Worm (Caenorhabditis elegans) whole organism, L1 larva: ENCODE results near the gene nhr-233.
A peak's percentile ranks its signal among the peaks of the same experiment; 100 is the strongest.

Experiments
- C16A3.4 ChIP-seq: fragments of 150-350 bp; optimal IDR thresholded peaks from 2 replicates; lab custom pipeline; 2014; ENCODE audit warnings: missing biosample characterization, missing genetic modification characterization
- Y116A8C.19 ChIP-seq: sonication (generic microtip); optimal IDR thresholded peaks from 2 replicates; lab custom pipeline; 2016; ENCODE audit warnings: missing compliant biosample characterization, missing genetic modification characterization, borderline replicate concordance
- aly-2 ChIP-seq: fragments of 150-350 bp; optimal IDR thresholded peaks from 2 replicates; lab custom pipeline; 2014; ENCODE audit warnings: missing biosample characterization, missing genetic modification characterization
- ceh-8 ChIP-seq: fragments of 200-800 bp; sonication (Bioruptor generic); optimal IDR thresholded peaks from 2 replicates; lab custom pipeline; 2018; ENCODE audit warnings: mild to moderate bottlenecking, missing genetic modification characterization, moderate library complexity, missing compliant biosample characterization
- ceh-82 ChIP-seq, 3 experiments: fragments of 150-350 bp in 1 of 3; sonication (generic microtip) in 2 of 3; optimal IDR thresholded peaks; 2 replicates each; lab custom pipeline; 2014 to 2017; ENCODE audit warnings: missing biosample characterization in 3 of 3, missing genetic modification characterization in 3 of 3
- ceh-88 ChIP-seq: fragments of 200-800 bp; sonication (Bioruptor generic); IDR thresholded peaks from 2 replicates; pipeline ENCODE4 v1.3.6; 2022; ENCODE audit warnings: missing genetic modification characterization, missing compliant biosample characterization
- dpl-1 ChIP-seq, 3 experiments: fragments of 150-350 bp in 2 of 3; sonication (generic microtip) in 1 of 3; optimal IDR thresholded peaks; 2 replicates each; lab custom pipeline; 2014 to 2017; ENCODE audit warnings: missing biosample characterization in 3 of 3, missing genetic modification characterization in 3 of 3, missing genetic modification reagents in 3 of 3
- efl-1 ChIP-seq, 4 experiments: fragments of 150-350 bp; optimal IDR thresholded peaks in 3 of 4; peaks in 1 of 4; 1 replicate in 1 of 4; 2 replicates in 3 of 4; lab custom pipeline; 2014; ENCODE audit warnings: missing biosample characterization in 2 of 4, missing genetic modification characterization in 2 of 4, missing genetic modification reagents in 2 of 4
- egl-13 ChIP-seq: sonication (generic microtip); optimal IDR thresholded peaks from 2 replicates; lab custom pipeline; 2016; ENCODE audit warnings: missing genotype, missing genetic modification reagents, missing genetic modification characterization, missing compliant biosample characterization
- elt-2 ChIP-seq: sonication (generic microtip); optimal IDR thresholded peaks from 2 replicates; lab custom pipeline; 2016; ENCODE audit warnings: missing genetic modification characterization, mild to moderate bottlenecking, inconsistent platforms, missing compliant biosample characterization, missing genetic modification reagents
- elt-3 ChIP-seq, 6 experiments: fragments of 150-350 bp in 1 of 6; sonication (generic microtip); optimal IDR thresholded peaks; 2 replicates each; lab custom pipeline; 2017 to 2018; ENCODE audit warnings: missing biosample characterization in 6 of 6, missing genetic modification characterization in 6 of 6, inconsistent platforms in 1 of 6
- fkh-4 ChIP-seq: sonication (generic microtip); optimal IDR thresholded peaks from 2 replicates; lab custom pipeline; 2016; ENCODE audit warnings: missing compliant biosample characterization, missing genetic modification characterization, borderline replicate concordance
- fos-1 ChIP-seq: fragments of 150-350 bp; optimal IDR thresholded peaks from 2 replicates; lab custom pipeline; 2014; ENCODE audit warnings: missing biosample characterization, missing genetic modification characterization
- jun-1 ChIP-seq: fragments of 150-350 bp; optimal IDR thresholded peaks from 2 replicates; lab custom pipeline; 2014; ENCODE audit warnings: missing biosample characterization, missing genetic modification reagents, missing genetic modification characterization
- lin-15B ChIP-seq: fragments of 150-350 bp; sonication (generic microtip); optimal IDR thresholded peaks from 3 replicates; lab custom pipeline; 2014; ENCODE audit warnings: missing biosample characterization, missing genetic modification characterization
- lin-35 ChIP-seq, 2 experiments: fragments of 150-350 bp; optimal IDR thresholded peaks; 2 replicates each; lab custom pipeline; 2014; ENCODE audit warnings: missing biosample characterization in 2 of 2, missing genetic modification characterization in 2 of 2, missing genetic modification reagents in 2 of 2
- lin-39 ChIP-seq: fragments of 150-350 bp; optimal IDR thresholded peaks from 2 replicates; lab custom pipeline; 2014; ENCODE audit warnings: missing biosample characterization, missing genetic modification reagents, missing genetic modification characterization
- lsy-2 ChIP-seq, 2 experiments: fragments of 150-350 bp; optimal IDR thresholded peaks; 2 replicates each; lab custom pipeline; 2014; ENCODE audit warnings: missing biosample characterization in 2 of 2, missing genetic modification characterization in 2 of 2
- nhr-11 ChIP-seq: fragments of 150-350 bp; optimal IDR thresholded peaks from 2 replicates; lab custom pipeline; 2014; ENCODE audit warnings: missing biosample characterization, missing genetic modification characterization
- nhr-20 ChIP-seq: sonication (generic microtip); optimal IDR thresholded peaks from 2 replicates; lab custom pipeline; 2016; ENCODE audit warnings: mild to moderate bottlenecking, missing genetic modification characterization, missing compliant biosample characterization
- nhr-237 ChIP-seq: fragments of 150-350 bp; optimal IDR thresholded peaks from 2 replicates; lab custom pipeline; 2014; ENCODE audit warnings: missing biosample characterization, missing genetic modification characterization
- nhr-71 ChIP-seq: sonication (generic microtip); optimal IDR thresholded peaks from 2 replicates; lab custom pipeline; 2016; ENCODE audit warnings: mild to moderate bottlenecking, missing genetic modification characterization, moderate library complexity, missing compliant biosample characterization
- nhr-76 ChIP-seq: sonication (generic microtip); optimal IDR thresholded peaks from 2 replicates; lab custom pipeline; 2017; ENCODE audit warnings: missing biosample characterization, missing genetic modification characterization
- nhr-77 ChIP-seq: fragments of 150-350 bp; optimal IDR thresholded peaks from 2 replicates; lab custom pipeline; 2014; ENCODE audit warnings: missing biosample characterization, missing genetic modification characterization
- nhr-84 ChIP-seq: sonication (generic microtip); optimal IDR thresholded peaks from 2 replicates; lab custom pipeline; 2017; ENCODE audit warnings: missing biosample characterization, missing genetic modification characterization
- nhr-85 ChIP-seq: sonication (generic microtip); peaks from one replicate; lab custom pipeline; 2016; ENCODE audit warnings: missing genetic modification characterization, inconsistent platforms, missing compliant biosample characterization
- pqm-1 ChIP-seq: sonication (generic microtip); optimal IDR thresholded peaks from 3 replicates; lab custom pipeline; 2017; ENCODE audit warnings: missing biosample characterization, missing genetic modification characterization
- rnt-1 ChIP-seq: sonication (generic microtip); optimal IDR thresholded peaks from 2 replicates; lab custom pipeline; 2016; ENCODE audit warnings: mild to moderate bottlenecking, missing genetic modification characterization, moderate library complexity, missing compliant biosample characterization
- sptf-1 ChIP-seq: fragments of 150-350 bp; optimal IDR thresholded peaks from 2 replicates; lab custom pipeline; 2014; ENCODE audit warnings: missing biosample characterization, missing genetic modification characterization
- sup-37 ChIP-seq: fragments of 200-800 bp; sonication (Bioruptor generic); optimal IDR thresholded peaks from 2 replicates; lab custom pipeline; 2018; ENCODE audit warnings: mild to moderate bottlenecking, missing genetic modification characterization, missing compliant biosample characterization
- swsn-7 ChIP-seq: sonication (generic microtip); optimal IDR thresholded peaks from 2 replicates; lab custom pipeline; 2016; ENCODE audit warnings: missing genetic modification characterization, missing compliant biosample characterization
- unc-86 ChIP-seq: sonication (generic microtip); optimal IDR thresholded peaks from 2 replicates; lab custom pipeline; 2016; ENCODE audit warnings: missing genetic modification characterization, missing compliant biosample characterization
- vab-15 ChIP-seq: sonication (generic microtip); optimal IDR thresholded peaks from 2 replicates; lab custom pipeline; 2017; ENCODE audit warnings: missing genotype, mild to moderate bottlenecking, missing genetic modification characterization, missing compliant biosample characterization
- zag-1 ChIP-seq: fragments of 150-350 bp; optimal IDR thresholded peaks from 2 replicates; lab custom pipeline; 2014; ENCODE audit warnings: missing biosample characterization, missing genetic modification characterization
- zip-4 ChIP-seq: fragments of 200-800 bp; sonication (Bioruptor generic); optimal IDR thresholded peaks from 2 replicates; lab custom pipeline; 2018; ENCODE audit warnings: mild to moderate bottlenecking, missing genetic modification characterization, moderate library complexity, missing compliant biosample characterization

nhr-233 gene

ce11 chrV:16570697-16571096, at the start of gene nhr-233:
TSS of gene nhr-233 (minus strand) at chrV:16570797.
- TF ChIP-seq fkh-4 (no peak), sup-37 (GFP tag; lab: Kevin White, UChicago) (no peak), elt-3 (tag; optimal IDR thresholded peaks at IDR 0.05; lab: Kevin White, UChicago) (no peak), unc-86 (tag; lab: Kevin White, UChicago) (no peak), pqm-1 (tag; lab: Kevin White, UChicago) (no peak), dpl-1 (GFP tag; optimal IDR thresholded peaks at IDR 0.05; lab: Kevin White, UChicago) (no peak), sptf-1 (tag; lab: Kevin White, UChicago) (no peak), zip-4 (no peak), nhr-11 (tag; lab: Kevin White, UChicago) (no peak), nhr-77 (tag; lab: Kevin White, UChicago) (no peak), nhr-237 (no peak), nhr-85 (tag; lab: Kevin White, UChicago) (no peak), swsn-7 (no peak), lin-15B (no peak), ceh-88 (GFP tag; lab: Robert Waterston, UW) (no peak), zag-1 (tag; lab: Kevin White, UChicago) (no peak), nhr-76 (tag; lab: Kevin White, UChicago) (no peak)

ce11 chrV:16617462-16617861, 46.9 kb upstream of the nhr-233 start, which contains the start of gene Y70C5A.4:
TSS of gene Y70C5A.4 (plus strand) at chrV:16617762.
- TF ChIP-seq rnt-1 (tag; lab: Kevin White, UChicago), result no peak
- TF ChIP-seq lsy-2 (tag; optimal IDR thresholded peaks at IDR 0.05; lab: Kevin White, UChicago), result no peak
- no peak for TF ChIP-seq vab-15
- no peak for TF ChIP-seq nhr-20
- TF ChIP-seq nhr-76 (tag; lab: Kevin White, UChicago), result no peak
- no peak for TF ChIP-seq ceh-88 (GFP tag; lab: Robert Waterston, UW)
- TF ChIP-seq swsn-7, result no peak
- no peak for TF ChIP-seq C16A3.4 (tag; lab: Kevin White, UChicago)
- no peak for TF ChIP-seq nhr-71 (tag; lab: Kevin White, UChicago)
- no peak for TF ChIP-seq ceh-8 (GFP tag; lab: Kevin White, UChicago)
- TF ChIP-seq fos-1 (tag; lab: Kevin White, UChicago), result no peak
- TF ChIP-seq Y116A8C.19, result no peak
- no peak for TF ChIP-seq nhr-84 (tag; lab: Kevin White, UChicago)
- no peak for TF ChIP-seq ceh-82 (tag; optimal IDR thresholded peaks at IDR 0.05; lab: Kevin White, UChicago)
- no peak for TF ChIP-seq egl-13
- no peak for TF ChIP-seq aly-2

ce11 chrV:16610791-16611385, 40.3 kb upstream of the nhr-233 start, which contains the start of gene srw-54:
TSS of gene srw-54 (plus strand) at chrV:16611335.
- no peak for TF ChIP-seq pqm-1 (tag; lab: Kevin White, UChicago)
- no peak for TF ChIP-seq efl-1 (optimal IDR thresholded peaks at IDR 0.05; lab: Kevin White, UChicago)
- TF ChIP-seq efl-1 (GFP tag; optimal IDR thresholded peaks at IDR 0.05 in 1 of 2; lab: Kevin White, UChicago), result peak in 1 of 2 experiments; percentile 39
- peak; percentile 57 for TF ChIP-seq elt-2 (tag; lab: Kevin White, UChicago)

DNA sequence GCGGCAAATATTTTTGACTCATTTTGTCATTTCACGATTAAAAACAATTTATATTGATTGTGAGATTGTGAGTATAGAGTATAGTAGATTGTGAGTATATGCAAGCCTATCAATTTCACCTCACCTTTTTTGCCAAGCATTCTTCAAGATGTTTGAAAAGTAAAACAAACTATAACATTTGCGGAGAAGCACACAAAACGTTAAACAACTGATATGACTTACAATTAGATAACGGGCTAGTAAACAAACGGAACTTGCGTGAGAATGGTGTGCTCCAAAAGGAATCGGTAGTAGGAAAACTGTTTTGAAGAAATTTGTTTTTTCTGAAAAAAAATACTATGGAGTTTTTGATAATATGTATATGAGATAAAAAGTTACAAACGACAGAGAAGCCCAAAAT, 39.5 kb upstream of the nhr-233 start:
- TF ChIP-seq lin-35 (GFP tag; optimal IDR thresholded peaks at IDR 0.05; lab: Kevin White, UChicago) (peak in 1 of 2 experiments; percentile 4), jun-1 (peak; percentile 46), lin-39 (tag; lab: Kevin White, UChicago) (no peak), elt-3 (tag; optimal IDR thresholded peaks at IDR 0.05; lab: Kevin White, UChicago) (no peak), elt-2 (tag; lab: Kevin White, UChicago) (peak; percentile 81)
- TF ChIP-seq, all 84 proteins: peak for 3
